Fruit fly (Drosophila melanogaster): ENCODE results near the gene CG3407.
A peak's percentile ranks its signal among the peaks of the same experiment; 100 is the strongest.

The CG3407 gene

dm6 chr2L:3835221-3835620 is 22.0 kb upstream of the CG3407 start (continued):
- TF ChIP-seq CG14710 (tag; optimal IDR thresholded peaks at IDR 0.05) (no peak), bigmax (GFP tag; optimal IDR thresholded peaks at IDR 0.05) (no peak), sc (optimal IDR thresholded peaks at IDR 0.05) (no peak), sc (GFP tag; optimal IDR thresholded peaks at IDR 0.05) (no peak), CG30020 (tag; optimal IDR thresholded peaks at IDR 0.05) (no peak), CG11695 (GFP tag; IDR thresholded peaks at IDR 0.05) (no peak), ci (GFP tag; IDR thresholded peaks at IDR 0.05) (no peak), CG18476 (GFP tag; optimal IDR thresholded peaks at IDR 0.05) (no peak), Asciz (GFP tag; optimal IDR thresholded peaks at IDR 0.05) (no peak), CoRest (tag; optimal IDR thresholded peaks at IDR 0.05) (peak; percentile 22), kah (GFP tag; optimal IDR thresholded peaks at IDR 0.05) (no peak), Stat92E (GFP tag; optimal IDR thresholded peaks at IDR 0.05) (no peak), Sry-δ (GFP tag; optimal IDR thresholded peaks at IDR 0.05) (no peak), oc (tag; optimal IDR thresholded peaks at IDR 0.05) (peak; percentile 17), usp (GFP tag; optimal IDR thresholded peaks at IDR 0.05) (no peak), ssp (GFP tag; IDR thresholded peaks at IDR 0.05) (no peak), D19A (tag; optimal IDR thresholded peaks at IDR 0.05) (no peak), CG14441 (GFP tag; IDR thresholded peaks at IDR 0.05) (no peak), CG14965 (GFP tag; optimal IDR thresholded peaks at IDR 0.05; ENCODE audit: borderline replicate concordance) (no peak), CG3847 (GFP tag; IDR thresholded peaks at IDR 0.05) (no peak), CG11456 (GFP tag; IDR thresholded peaks at IDR 0.05) (no peak), nau (GFP tag; optimal IDR thresholded peaks at IDR 0.05) (no peak), CG31441 (GFP tag; IDR thresholded peaks at IDR 0.05) (no peak), CG16815 (GFP tag; optimal IDR thresholded peaks at IDR 0.05) (no peak), sd (tag; optimal IDR thresholded peaks at IDR 0.05) (peak; percentile 15), CG10267 (tag; optimal IDR thresholded peaks at IDR 0.05) (no peak), Hr39 (optimal IDR thresholded peaks at IDR 0.05) (no peak), chinmo (GFP tag; IDR thresholded peaks at IDR 0.05; ENCODE audit: partially characterized antibody) (0 out of 4 replicates have a peak, but pooled peaks have one; percentile 66), Lhr (GFP tag; optimal IDR thresholded peaks at IDR 0.05) (no peak), CG6272 (GFP tag; IDR thresholded peaks at IDR 0.05) (no peak), BEAF-32 (GFP tag; optimal IDR thresholded peaks at IDR 0.05) (no peak), E2f2 (GFP tag; IDR thresholded peaks at IDR 0.05) (no peak), CG13624 (GFP tag; optimal IDR thresholded peaks at IDR 0.05) (no peak), br (optimal IDR thresholded peaks at IDR 0.05) (no peak), CkIIα-i1 (GFP tag; IDR thresholded peaks at IDR 0.05) (no peak), CG34224 (GFP tag; IDR thresholded peaks at IDR 0.05; ENCODE audit: partially characterized antibody) (no peak), Dbx (GFP tag; IDR thresholded peaks at IDR 0.05) (no peak), CG4707 (GFP tag; optimal IDR thresholded peaks at IDR 0.05) (no peak), CG1832 (GFP tag; optimal IDR thresholded peaks at IDR 0.05) (no peak)

dm6 chr2L:3833924-3834323 is 20.7 kb upstream of the CG3407 start:
- TF ChIP-seq CG15696 (tag; optimal IDR thresholded peaks at IDR 0.05) (peak; percentile 11), tll (GFP tag; optimal IDR thresholded peaks at IDR 0.05) (peak in 1 of 2 experiments; percentile 95), Ets65A (GFP tag) (peak; percentile 8), abd-A (tag; optimal IDR thresholded peaks at IDR 0.05) (no peak), CG1832 (GFP tag; optimal IDR thresholded peaks at IDR 0.05) (no peak), cad (GFP tag; optimal IDR thresholded peaks at IDR 0.05) (peak; percentile 52), Kr (GFP tag; optimal IDR thresholded peaks at IDR 0.05) (peak; percentile 96), ac (GFP tag; optimal IDR thresholded peaks at IDR 0.05) (no peak), zen (tag; optimal IDR thresholded peaks at IDR 0.05) (peak; percentile 64), CG3726 (GFP tag; IDR thresholded peaks at IDR 0.05) (no peak), CG11085 (GFP tag; IDR thresholded peaks at IDR 0.05) (0 out of 2 replicates have a peak, but pooled peaks have one; percentile 20), Six4 (GFP tag; optimal IDR thresholded peaks at IDR 0.05) (no peak), Bdp1 (GFP tag; optimal IDR thresholded peaks at IDR 0.05) (no peak), CG15479 (GFP tag; optimal IDR thresholded peaks at IDR 0.05) (peak; percentile 54), prd (optimal IDR thresholded peaks at IDR 0.05) (no peak), prd (GFP tag; IDR thresholded peaks at IDR 0.05) (peak; percentile 20; the same call in 1 of the 3 replicates)

Data from whole organism, embryonic.